Worm (Caenorhabditis elegans): ENCODE measurements around the gene F15H10.8.

The F15H10.8 gene

DNA sequence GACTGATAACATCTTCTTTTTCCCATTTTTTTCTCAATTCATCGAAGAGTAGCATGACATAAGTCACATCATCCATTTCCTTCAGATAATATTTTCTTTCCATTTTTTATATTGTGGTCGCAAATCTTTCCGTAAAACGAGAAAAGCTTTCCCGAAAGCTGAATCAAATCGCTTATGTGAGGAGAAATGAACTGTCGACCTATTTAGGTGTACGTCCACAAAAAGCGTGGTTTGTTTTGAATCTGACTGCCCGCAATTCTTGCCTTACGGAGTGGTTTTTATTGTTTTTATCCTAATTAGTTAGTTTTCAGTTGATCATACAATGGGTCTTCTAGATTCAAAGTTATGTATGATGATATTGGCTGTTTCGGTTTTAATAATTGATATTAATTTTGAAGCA lies 44.5 kb downstream of the F15H10.8 start, which contains the start of gene ttll-15:
Gene ttll-15, plus strand, starts transcription at position 301 of the 400 bp plus-strand sequence.
- TF ChIP-seq drap-1 (GFP tag; optimal IDR thresholded peaks at IDR 0.05), result no peak
- no peak for TF ChIP-seq mep-1 (tag; optimal IDR thresholded peaks at IDR 0.05)
- no peak for TF ChIP-seq nhr-76 (tag; optimal IDR thresholded peaks at IDR 0.05)
- TF ChIP-seq nhr-28 (tag; optimal IDR thresholded peaks at IDR 0.05), result no peak
- no peak for TF ChIP-seq unc-120 (tag; optimal IDR thresholded peaks at IDR 0.05; ENCODE audit: poor library complexity, severe bottlenecking)
- TF ChIP-seq elt-1 (tag; optimal IDR thresholded peaks at IDR 0.05; ENCODE audit: borderline replicate concordance, insufficient read depth), result no peak
- TF ChIP-seq elt-3 (tag; optimal IDR thresholded peaks at IDR 0.05), result no peak
- no peak for TF ChIP-seq ceh-83 (GFP tag; optimal IDR thresholded peaks at IDR 0.05)
- TF ChIP-seq nhr-12 (tag; optimal IDR thresholded peaks at IDR 0.05), result no peak
- TF ChIP-seq pha-4 (tag; optimal IDR thresholded peaks at IDR 0.05), result no peak
- no peak for TF ChIP-seq unc-62 (GFP tag; optimal IDR thresholded peaks at IDR 0.05)
- no peak for TF ChIP-seq ces-1 (GFP tag; optimal IDR thresholded peaks at IDR 0.05)
- no peak for TF ChIP-seq nhr-2 (tag; optimal IDR thresholded peaks at IDR 0.05)
- TF ChIP-seq hlh-1 (tag; optimal IDR thresholded peaks at IDR 0.05), result no peak

DNA sequence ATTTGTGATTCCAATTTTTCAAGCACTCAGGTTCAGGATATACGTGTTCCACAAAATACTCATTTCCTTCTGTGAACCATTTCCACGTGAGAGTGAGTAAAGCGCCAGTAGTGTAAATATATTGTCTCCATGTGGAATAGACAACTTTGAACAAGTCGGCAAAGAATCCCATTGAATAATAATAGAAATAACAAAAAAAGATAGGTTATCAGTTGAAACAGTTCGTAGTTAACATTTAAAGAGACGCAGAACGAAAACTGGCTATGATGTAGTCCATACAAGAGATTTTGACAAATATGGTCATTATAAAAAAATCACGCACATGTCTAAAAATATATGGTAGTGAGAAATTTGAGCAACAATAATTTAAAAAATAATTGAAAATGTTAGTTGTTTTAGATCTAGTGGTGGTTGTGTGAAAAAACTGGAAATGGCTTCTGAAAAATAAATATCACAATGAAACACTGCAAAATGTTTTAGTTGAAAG lies 45.2 kb downstream of the F15H10.8 start, which contains the start of gene ceeh-2:
Gene ceeh-2, minus strand, starts transcription at position 437 of the 487 bp plus-strand sequence.
- TF ChIP-seq blmp-1 (tag; optimal IDR thresholded peaks at IDR 0.05), result no peak
- no peak for TF ChIP-seq snpc-4 (tag; optimal IDR thresholded peaks at IDR 0.05)
- TF ChIP-seq ceh-43 (GFP tag; optimal IDR thresholded peaks at IDR 0.05), result no peak
- TF ChIP-seq zip-8 (tag; optimal IDR thresholded peaks at IDR 0.05), result no peak
- no peak for TF ChIP-seq elt-1 (tag; optimal IDR thresholded peaks at IDR 0.05; ENCODE audit: borderline replicate concordance, insufficient read depth)
- no peak for TF ChIP-seq nhr-28 (tag; optimal IDR thresholded peaks at IDR 0.05)
- no peak for TF ChIP-seq ces-1 (GFP tag; optimal IDR thresholded peaks at IDR 0.05)
- TF ChIP-seq lin-32 (GFP tag; optimal IDR thresholded peaks at IDR 0.05), result no peak
- TF ChIP-seq ztf-11 (tag; optimal IDR thresholded peaks at IDR 0.05), result no peak
- no peak for TF ChIP-seq sptf-1 (tag; optimal IDR thresholded peaks at IDR 0.05)
- no peak for TF ChIP-seq mab-5 (tag; optimal IDR thresholded peaks at IDR 0.05)
- no peak for TF ChIP-seq ceh-83 (GFP tag; optimal IDR thresholded peaks at IDR 0.05)
- TF ChIP-seq bed-3 (GFP tag; optimal IDR thresholded peaks at IDR 0.05), result no peak

ce11 chrV:10355773-10356335 lies 46.9 kb downstream of the F15H10.8 start, which contains the start of gene sluh-7:
Gene sluh-7, minus strand, starts transcription at chrV:10355823.
- TF ChIP-seq pha-4 (tag; optimal IDR thresholded peaks at IDR 0.05), result peak; percentile 49
- no peak for TF ChIP-seq flh-1 (GFP tag; optimal IDR thresholded peaks at IDR 0.05)
- no peak for TF ChIP-seq unc-39 (tag; optimal IDR thresholded peaks at IDR 0.05)
- no peak for TF ChIP-seq mls-2 (tag; optimal IDR thresholded peaks at IDR 0.05)
- TF ChIP-seq zip-8 (tag; optimal IDR thresholded peaks at IDR 0.05), result no peak
- no peak for TF ChIP-seq blmp-1 (tag; optimal IDR thresholded peaks at IDR 0.05)
- peak; percentile 62 for TF ChIP-seq nhr-237 (tag; optimal IDR thresholded peaks at IDR 0.05)
- peak; percentile 5 for TF ChIP-seq ceh-83 (GFP tag; optimal IDR thresholded peaks at IDR 0.05)
- peak; percentile 1 for TF ChIP-seq hlh-1 (tag; optimal IDR thresholded peaks at IDR 0.05)
- TF ChIP-seq ceh-39 (tag; optimal IDR thresholded peaks at IDR 0.05), result peak; percentile 42
- TF ChIP-seq nhr-28 (tag; optimal IDR thresholded peaks at IDR 0.05), result no peak
- TF ChIP-seq mep-1 (tag; optimal IDR thresholded peaks at IDR 0.05), result peak; percentile 22
- no peak for TF ChIP-seq bed-3 (GFP tag; optimal IDR thresholded peaks at IDR 0.05)
- no peak for TF ChIP-seq M03D4.4 (tag; optimal IDR thresholded peaks at IDR 0.05)
- no peak for TF ChIP-seq snpc-4 (tag; optimal IDR thresholded peaks at IDR 0.05)
- no peak for TF ChIP-seq mab-5 (tag; optimal IDR thresholded peaks at IDR 0.05)
- no peak for TF ChIP-seq cnd-1 (tag; optimal IDR thresholded peaks at IDR 0.05)
- no peak for TF ChIP-seq ztf-11 (tag; optimal IDR thresholded peaks at IDR 0.05)
- peak; percentile 44 for TF ChIP-seq unc-120 (tag; optimal IDR thresholded peaks at IDR 0.05; ENCODE audit: poor library complexity, severe bottlenecking)
- no peak for TF ChIP-seq lin-32 (GFP tag; optimal IDR thresholded peaks at IDR 0.05)
- TF ChIP-seq lsy-2 (tag; optimal IDR thresholded peaks at IDR 0.05), result peak; percentile 72
- TF ChIP-seq sptf-1 (tag; optimal IDR thresholded peaks at IDR 0.05), result peak; percentile 66
- no peak for TF ChIP-seq sem-2 (GFP tag; optimal IDR thresholded peaks at IDR 0.05)
- no peak for TF ChIP-seq elt-3 (tag; optimal IDR thresholded peaks at IDR 0.05)
- TF ChIP-seq nhr-12 (tag; optimal IDR thresholded peaks at IDR 0.05), result no peak
- no peak for TF ChIP-seq ham-2 (GFP tag; optimal IDR thresholded peaks at IDR 0.05)
- TF ChIP-seq drap-1 (GFP tag; optimal IDR thresholded peaks at IDR 0.05), result no peak
- TF ChIP-seq nhr-2 (tag; optimal IDR thresholded peaks at IDR 0.05), result no peak
- no peak for TF ChIP-seq elt-1 (tag; optimal IDR thresholded peaks at IDR 0.05; ENCODE audit: borderline replicate concordance, insufficient read depth)
- no peak for TF ChIP-seq tbx-8 (GFP tag; optimal IDR thresholded peaks at IDR 0.05)
- peak; percentile 29 for TF ChIP-seq lin-13 (tag; optimal IDR thresholded peaks at IDR 0.05)
- no peak for TF ChIP-seq unc-62 (GFP tag; optimal IDR thresholded peaks at IDR 0.05)
- peak; percentile 55 for TF ChIP-seq ces-1 (GFP tag; optimal IDR thresholded peaks at IDR 0.05)
- no peak for TF ChIP-seq nhr-76 (tag; optimal IDR thresholded peaks at IDR 0.05)
- TF ChIP-seq ceh-43 (GFP tag; optimal IDR thresholded peaks at IDR 0.05), result no peak
